Worm (Caenorhabditis elegans): Measurements from ENCODE around the gene nhr-167.

The nhr-167 gene

DNA sequence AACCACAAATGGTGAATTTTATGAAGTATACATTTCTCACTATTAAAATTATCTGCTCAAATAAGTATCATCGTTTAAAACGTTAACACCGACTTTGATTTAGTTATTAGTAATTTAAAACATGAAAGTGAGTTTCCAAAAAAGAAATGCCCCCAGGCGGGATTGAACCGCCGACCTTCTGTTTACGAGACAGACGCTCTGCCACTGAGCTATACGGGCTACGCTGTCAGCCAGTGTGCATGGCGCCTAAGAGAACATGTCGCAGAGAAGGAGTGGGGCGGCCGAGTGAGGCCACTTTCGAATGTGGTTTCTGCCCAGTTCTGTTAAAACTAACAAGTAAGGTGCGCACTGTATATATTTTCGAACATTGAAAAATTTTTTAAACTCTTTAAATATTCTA is 47.0 kb downstream of the nhr-167 start (continued):
- TF ChIP-seq zag-1 (tag; optimal IDR thresholded peaks at IDR 0.05) = no peak
- TF ChIP-seq madf-5 (GFP tag; IDR thresholded peaks at IDR 0.05) = peak; percentile 66 to 71; a peak in 2 of 4 replicates
- peak; percentile 73 for TF ChIP-seq nhr-102 (tag; optimal IDR thresholded peaks at IDR 0.05)
- peak; percentile 55 to 85 for TF ChIP-seq daf-16 (GFP tag; optimal IDR thresholded peaks at IDR 0.05)
- peak; percentile 78 for TF ChIP-seq daf-16 (tag; optimal IDR thresholded peaks at IDR 0.05)
- TF ChIP-seq ceh-82 (tag; optimal IDR thresholded peaks at IDR 0.05) = no peak
- peak; percentile 61 for TF ChIP-seq F10B5.3 (tag; optimal IDR thresholded peaks at IDR 0.05)
- no peak for TF ChIP-seq egl-27 (tag; optimal IDR thresholded peaks at IDR 0.05)
- peak; percentile 58 for TF ChIP-seq nhr-77 (tag; optimal IDR thresholded peaks at IDR 0.05)
- no peak for TF ChIP-seq mxl-2 (GFP tag; conservative IDR thresholded peaks at IDR 0.05)
- TF ChIP-seq Y48G9A.11 (GFP tag; IDR thresholded peaks at IDR 0.05) = peak; percentile 63; the same call in 1 of the 2 replicates
- TF ChIP-seq ceh-28 (tag; optimal IDR thresholded peaks at IDR 0.05) = no peak
- TF ChIP-seq ceh-44 (GFP tag; IDR thresholded peaks at IDR 0.05) = 0 out of 2 replicates have a peak, but pooled peaks have one; percentile 16
- TF ChIP-seq Y75B8A.6 (GFP tag; IDR thresholded peaks at IDR 0.05) = 0 out of 2 replicates have a peak, but pooled peaks have one; percentile 12
- TF ChIP-seq snpc-4 (tag; optimal IDR thresholded peaks at IDR 0.05) = no peak
- TF ChIP-seq nhr-237 (tag; optimal IDR thresholded peaks at IDR 0.05) = no peak
- TF ChIP-seq lin-38 (GFP tag; IDR thresholded peaks at IDR 0.05) = peak; percentile 71
- TF ChIP-seq ztf-11 (tag; optimal IDR thresholded peaks at IDR 0.05) = no peak
- peak; percentile 86 for TF ChIP-seq nhr-42 (GFP tag; IDR thresholded peaks at IDR 0.05)
- TF ChIP-seq lin-15B (tag; optimal IDR thresholded peaks at IDR 0.05) = no peak
- TF ChIP-seq Y105C5A.15 (GFP tag; IDR thresholded peaks at IDR 0.05) = peak; percentile 51; the same call in 1 of the 2 replicates
- no peak for TF ChIP-seq unc-39 (tag; optimal IDR thresholded peaks at IDR 0.05)
- peak; percentile 58; the same call in 1 of the 2 replicates for TF ChIP-seq D1046.2 (GFP tag; IDR thresholded peaks at IDR 0.05)
- peak; percentile 63; the same call in 1 of the 2 replicates for TF ChIP-seq F44E2.7 (GFP tag; IDR thresholded peaks at IDR 0.05)
- TF ChIP-seq skn-1 (tag; optimal IDR thresholded peaks at IDR 0.05) = no peak
- TF ChIP-seq dmd-8 (GFP tag; IDR thresholded peaks at IDR 0.05) = peak; percentile 91
- TF ChIP-seq ztf-7 (tag; optimal IDR thresholded peaks at IDR 0.05) = peak; percentile 31
- TF ChIP-seq sdz-12 (GFP tag; optimal IDR thresholded peaks at IDR 0.05) = peak; percentile 42
- no peak for TF ChIP-seq mep-1 (tag; optimal IDR thresholded peaks at IDR 0.05)
- peak; percentile 78 for TF ChIP-seq duxl-1 (tag; optimal IDR thresholded peaks at IDR 0.05; ENCODE audit: poor library complexity)
- TF ChIP-seq dve-1 (tag; optimal IDR thresholded peaks at IDR 0.05; ENCODE audit: insufficient read depth) = peak; percentile 43
- TF ChIP-seq jun-1 (tag; optimal IDR thresholded peaks at IDR 0.05) = peak; percentile 7
- no peak for TF ChIP-seq lin-39 (tag; optimal IDR thresholded peaks at IDR 0.05)
- TF ChIP-seq unc-130 (GFP tag; optimal IDR thresholded peaks at IDR 0.05) = peak; percentile 16
- no peak for TF ChIP-seq nhr-25 (tag; optimal IDR thresholded peaks at IDR 0.05; ENCODE audit: borderline replicate concordance, insufficient read depth)
- TF ChIP-seq hlh-30 (tag; optimal IDR thresholded peaks at IDR 0.05; ENCODE audit: insufficient read depth) = peak; percentile 46
- peak; percentile 27 for TF ChIP-seq lir-3 (tag; optimal IDR thresholded peaks at IDR 0.05)
- peak; percentile 43; the same call in 1 of the 2 replicates for TF ChIP-seq ZK337.2 (GFP tag; IDR thresholded peaks at IDR 0.05)
- TF ChIP-seq nhr-10 (tag; optimal IDR thresholded peaks at IDR 0.05) = no peak
- TF ChIP-seq ama-1 (optimal IDR thresholded peaks at IDR 0.05) = no peak
- no peak for TF ChIP-seq ceh-32 (tag; optimal IDR thresholded peaks at IDR 0.05; ENCODE audit: poor library complexity)
- peak; percentile 49 for TF ChIP-seq zip-2 (tag; optimal IDR thresholded peaks at IDR 0.05)
- no peak for TF ChIP-seq ceh-62 (tag; optimal IDR thresholded peaks at IDR 0.05)
- TF ChIP-seq T20F7.1 (GFP tag; optimal IDR thresholded peaks at IDR 0.05) = no peak
- no peak for TF ChIP-seq ZK546.5 (tag; optimal IDR thresholded peaks at IDR 0.05)
- peak; percentile 85 for TF ChIP-seq mes-2 (tag; optimal IDR thresholded peaks at IDR 0.05; ENCODE audit: poor library complexity, severe bottlenecking)
- no peak for TF ChIP-seq nhr-76 (tag; optimal IDR thresholded peaks at IDR 0.05)
- TF ChIP-seq zfp-3 (GFP tag; conservative IDR thresholded peaks at IDR 0.05) = no peak
- TF ChIP-seq nhr-28 (tag; optimal IDR thresholded peaks at IDR 0.05) = peak; percentile 12
- peak; percentile 73 for TF ChIP-seq ceh-20 (GFP tag; IDR thresholded peaks at IDR 0.05)
- TF ChIP-seq dmd-9 (GFP tag; IDR thresholded peaks at IDR 0.05) = peak; percentile 75
- peak; percentile 63; the same call in 1 of the 2 replicates for TF ChIP-seq php-3 (GFP tag; IDR thresholded peaks at IDR 0.05)
